Worm (Caenorhabditis elegans) whole organism, late embryonic: ENCODE results near the gene R193.2.

Experiments used
- ceh-14 ChIP-seq: sonication (generic microtip); optimal IDR thresholded peaks from 2 replicates; lab custom pipeline; 2016; ENCODE audit warnings: missing genotype, missing genetic modification characterization, missing compliant biosample characterization
- ets-4 ChIP-seq: sonication (generic microtip); optimal IDR thresholded peaks from 2 replicates; lab custom pipeline; 2016; ENCODE audit warnings: missing genetic modification characterization, missing compliant biosample characterization
- fkh-10 ChIP-seq: fragments of 150-350 bp; optimal IDR thresholded peaks from 2 replicates; lab custom pipeline; 2014; ENCODE audit warnings: missing biosample characterization, missing genetic modification reagents, missing genetic modification characterization
- odd-2 ChIP-seq: sonication (generic microtip); optimal IDR thresholded peaks from 2 replicates; lab custom pipeline; 2017; ENCODE audit warnings: antibody characterized with exemption, mild to moderate bottlenecking, missing genetic modification characterization, missing compliant biosample characterization
- pha-2 ChIP-seq: sonication (generic microtip); optimal IDR thresholded peaks from 2 replicates; lab custom pipeline; 2017; ENCODE audit warnings: mild to moderate bottlenecking, missing genetic modification characterization, missing compliant biosample characterization

- TF ChIP-seq fkh-10 (no peak), ceh-14 (tag; lab: Kevin White, UChicago) (no peak), pha-2 (tag; lab: Kevin White, UChicago) (no peak), ets-4 (no peak), odd-2 (tag; lab: Kevin White, UChicago) (no peak)
These were observed 18.8 kb upstream of the R193.2 start for ce11 chrX:1167234-1167633.
